2 fruit fly cellular contexts compared by ENCODE assay signal in the genomic region with DNA sequence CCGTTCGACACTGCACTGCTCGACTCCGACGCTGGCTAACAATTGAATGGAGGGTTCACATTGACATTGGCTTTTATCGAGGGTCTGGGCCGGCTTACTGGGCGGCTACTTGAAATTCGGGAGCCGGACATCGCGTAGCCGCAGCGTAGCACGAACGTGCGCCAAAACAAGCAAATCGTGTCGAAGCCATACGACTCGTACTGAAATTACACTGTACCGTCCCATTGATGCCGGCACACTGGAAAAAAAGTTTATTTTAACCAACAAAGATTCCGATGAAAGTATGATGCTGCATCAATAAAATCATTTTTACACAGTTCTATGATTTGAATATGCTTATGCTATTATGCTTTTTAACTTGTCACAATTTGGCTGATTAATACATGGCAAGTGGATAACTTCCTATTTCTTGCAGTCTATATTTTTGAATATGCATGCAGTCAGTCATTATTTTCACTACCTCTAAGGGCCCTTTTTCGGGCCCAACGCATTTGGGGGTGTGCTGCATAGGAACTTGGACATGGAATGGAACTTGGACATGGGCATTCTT.
TF ChIP-seq lines count a peak whose summit lies in the region.

apn (minus strand) TSS at position 51 of the 550 bp plus-strand sequence.

- no peak for TF ChIP-seq CTCF in whole organism, embryonic (GFP tag; optimal IDR thresholded peaks at IDR 0.05; lab: Kevin White, UChicago)

TF ChIP-seq in whole organism, embryonic, 481 proteins besides CTCF, POLR2A, EP300 and RAD21 (continues in another document):
- no peak for TF ChIP-seq seq (GFP tag; IDR thresholded peaks at IDR 0.05; lab: Robert Waterston, UW)
- peak; percentile 23 for TF ChIP-seq lab (GFP tag; optimal IDR thresholded peaks at IDR 0.05; lab: Kevin White, UChicago)
- TF ChIP-seq Xbp1 (GFP tag; optimal IDR thresholded peaks at IDR 0.05; lab: Kevin White, UChicago), result peak; percentile 4
- TF ChIP-seq CG14050 (GFP tag; IDR thresholded peaks at IDR 0.05; lab: Robert Waterston, UW), result peak; percentile 31; the same call in 1 of the 3 replicates
- TF ChIP-seq CG4404 (GFP tag; IDR thresholded peaks at IDR 0.05; lab: Robert Waterston, UW), result no peak
- TF ChIP-seq knrl (GFP tag; IDR thresholded peaks at IDR 0.05; lab: Robert Waterston, UW; ENCODE audit: partially characterized antibody), result no peak
- peak; percentile 42 for TF ChIP-seq Oli (tag; optimal IDR thresholded peaks at IDR 0.05; lab: Kevin White, UChicago)
- TF ChIP-seq unpg (GFP tag; optimal IDR thresholded peaks at IDR 0.05; lab: Kevin White, UChicago), result peak; percentile 25
- peak; percentile 36; the same call in 1 of the 2 replicates for TF ChIP-seq CG14441 (GFP tag; IDR thresholded peaks at IDR 0.05; lab: Robert Waterston, UW)
- TF ChIP-seq dpn (GFP tag; optimal IDR thresholded peaks at IDR 0.05; lab: Kevin White, UChicago), result peak in 1 of 2 experiments; percentile 37
- TF ChIP-seq dysf (GFP tag; IDR thresholded peaks at IDR 0.05; lab: Robert Waterston, UW), result 0 out of 3 replicates have a peak, but pooled peaks have one; percentile 41
- TF ChIP-seq sisA (GFP tag; IDR thresholded peaks at IDR 0.05; lab: Robert Waterston, UW), result peak; percentile 37; the same call in 1 of the 2 replicates
- TF ChIP-seq zfh1 (GFP tag; IDR thresholded peaks at IDR 0.05; lab: Robert Waterston, UW), result peak; percentile 30; the same call in 1 of the 3 replicates
- TF ChIP-seq Antp (GFP tag; optimal IDR thresholded peaks at IDR 0.05; lab: Kevin White, UChicago), result no peak
- no peak for TF ChIP-seq CG17385 (GFP tag; optimal IDR thresholded peaks at IDR 0.05; lab: Kevin White, UChicago)
- TF ChIP-seq CG16779 (GFP tag; IDR thresholded peaks at IDR 0.05; lab: Robert Waterston, UW), result no peak
- TF ChIP-seq CG8388 (GFP tag; optimal IDR thresholded peaks at IDR 0.05; lab: Kevin White, UChicago), result peak; percentile 37
- TF ChIP-seq CG17328 (GFP tag; IDR thresholded peaks at IDR 0.05; lab: Robert Waterston, UW), result peak; percentile 65; the same call in 1 of the 2 replicates
- TF ChIP-seq nmo (GFP tag; optimal IDR thresholded peaks at IDR 0.05; lab: Kevin White, UChicago), result peak; percentile 4
- 0 out of 2 replicates have a peak, but pooled peaks have one; percentile 7 for TF ChIP-seq H2.0 (GFP tag; IDR thresholded peaks at IDR 0.05; lab: Robert Waterston, UW)
- TF ChIP-seq kni (GFP tag; optimal IDR thresholded peaks at IDR 0.05; lab: Kevin White, UChicago), result peak; percentile 66
- TF ChIP-seq vvl (GFP tag; IDR thresholded peaks at IDR 0.05; lab: Robert Waterston, UW), result peak; percentile 58
- 0 out of 2 replicates have a peak, but pooled peaks have one; percentile 19 for TF ChIP-seq E2f2 (GFP tag; IDR thresholded peaks at IDR 0.05; lab: Robert Waterston, UW)
- no peak for TF ChIP-seq slp2 (GFP tag; optimal IDR thresholded peaks at IDR 0.05; lab: Kevin White, UChicago)
- 0 out of 3 replicates have a peak, but pooled peaks have one; percentile 19 for TF ChIP-seq ken (GFP tag; IDR thresholded peaks at IDR 0.05; lab: Robert Waterston, UW)
- no peak for TF ChIP-seq CG1647 (GFP tag; optimal IDR thresholded peaks at IDR 0.05; lab: Kevin White, UChicago)
- TF ChIP-seq CG10209 (GFP tag; optimal IDR thresholded peaks at IDR 0.05; lab: Kevin White, UChicago), result peak; percentile 11
- TF ChIP-seq fd96Cb (tag; optimal IDR thresholded peaks at IDR 0.05; lab: Kevin White, UChicago), result peak; percentile 1
- no peak for TF ChIP-seq CG4707 (GFP tag; optimal IDR thresholded peaks at IDR 0.05; lab: Kevin White, UChicago)
- no peak for TF ChIP-seq CG10274 (GFP tag; optimal IDR thresholded peaks at IDR 0.05; lab: Kevin White, UChicago)
- peak; percentile 48 for TF ChIP-seq CG10366 (GFP tag; IDR thresholded peaks at IDR 0.05; lab: Robert Waterston, UW)
- TF ChIP-seq CG34422 (GFP tag; IDR thresholded peaks at IDR 0.05; lab: Robert Waterston, UW), result 0 out of 3 replicates have a peak, but pooled peaks have one; percentile 9
- TF ChIP-seq Rx (GFP tag; IDR thresholded peaks at IDR 0.05; lab: Robert Waterston, UW), result 0 out of 2 replicates have a peak, but pooled peaks have one; percentile 5
- TF ChIP-seq sens (GFP tag; lab: Kevin White, UChicago), result peak; percentile 83
- 0 out of 2 replicates have a peak, but pooled peaks have one; percentile 3 for TF ChIP-seq slbo (GFP tag; IDR thresholded peaks at IDR 0.05; lab: Robert Waterston, UW)
- TF ChIP-seq E2f1 (GFP tag; IDR thresholded peaks at IDR 0.05; lab: Robert Waterston, UW), result no peak
- TF ChIP-seq CG4282 (GFP tag; optimal IDR thresholded peaks at IDR 0.05; lab: Kevin White, UChicago), result no peak
- TF ChIP-seq row (GFP tag; IDR thresholded peaks at IDR 0.05; lab: Robert Waterston, UW), result peak; percentile 36; the same call in 1 of the 3 replicates
- TF ChIP-seq chif (GFP tag; optimal IDR thresholded peaks at IDR 0.05; lab: Kevin White, UChicago), result no peak

TF ChIP-seq in whole organism, prepupa, 60 proteins besides CTCF, POLR2A, EP300 and RAD21:
- TF ChIP-seq Eip93F (GFP tag; optimal IDR thresholded peaks at IDR 0.05; lab: Kevin White, UChicago) (no peak), Smox (GFP tag; optimal IDR thresholded peaks at IDR 0.05; lab: Kevin White, UChicago) (no peak), achi (GFP tag; optimal IDR thresholded peaks at IDR 0.05; lab: Kevin White, UChicago) (no peak), CG10669 (GFP tag; optimal IDR thresholded peaks at IDR 0.05; lab: Kevin White, UChicago) (no peak), lz (GFP tag; optimal IDR thresholded peaks at IDR 0.05; lab: Kevin White, UChicago) (no peak), CG6854 (GFP tag; optimal IDR thresholded peaks at IDR 0.05; lab: Kevin White, UChicago) (no peak), CG6163 (GFP tag; IDR thresholded peaks at IDR 0.05; lab: Robert Waterston, UW) (no peak), fd59A (GFP tag; optimal IDR thresholded peaks at IDR 0.05; lab: Kevin White, UChicago) (no peak), CG15336 (GFP tag; IDR thresholded peaks at IDR 0.05; lab: Robert Waterston, UW) (peak; percentile 33; the same call in 1 of the 2 replicates), Hr4 (GFP tag; optimal IDR thresholded peaks at IDR 0.05; lab: Kevin White, UChicago) (no peak), Sox15 (GFP tag; optimal IDR thresholded peaks at IDR 0.05; lab: Kevin White, UChicago) (no peak), svp (GFP tag; lab: Kevin White, UChicago) (no peak), Hr38 (GFP tag; optimal IDR thresholded peaks at IDR 0.05; lab: Kevin White, UChicago) (no peak), CG31627 (GFP tag; optimal IDR thresholded peaks at IDR 0.05; lab: Kevin White, UChicago) (no peak), CG32006 (GFP tag; optimal IDR thresholded peaks at IDR 0.05; lab: Kevin White, UChicago) (peak; percentile 40), CG3032 (tag; optimal IDR thresholded peaks at IDR 0.05; lab: Kevin White, UChicago) (no peak), dsx (GFP tag; optimal IDR thresholded peaks at IDR 0.05; lab: Kevin White, UChicago; ENCODE audit: poor library complexity, severe bottlenecking) (no peak), CG9139 (GFP tag; optimal IDR thresholded peaks at IDR 0.05; lab: Kevin White, UChicago) (no peak), CG6792 (GFP tag; optimal IDR thresholded peaks at IDR 0.05; lab: Kevin White, UChicago) (no peak), eg (GFP tag; IDR thresholded peaks at IDR 0.05; lab: Robert Waterston, UW) (peak; percentile 60; the same call in 2 of the 3 replicates), Ets21C (GFP tag; optimal IDR thresholded peaks at IDR 0.05; lab: Kevin White, UChicago) (no peak)

Comparison
In these comparisons a context has a peak if more than half of its experiments do, and no peak if none do; other contexts are left out.
1. Of the 7 proteins assayed by ChIP-seq in both whole organism, embryonic and whole organism, prepupa: peak only in whole organism, embryonic: Sox102F; only in whole organism, prepupa: none; in both: none; in neither: 6.